Worm (Caenorhabditis elegans): ENCODE data around the gene T15B12.2.

The T15B12.2 gene

DNA sequence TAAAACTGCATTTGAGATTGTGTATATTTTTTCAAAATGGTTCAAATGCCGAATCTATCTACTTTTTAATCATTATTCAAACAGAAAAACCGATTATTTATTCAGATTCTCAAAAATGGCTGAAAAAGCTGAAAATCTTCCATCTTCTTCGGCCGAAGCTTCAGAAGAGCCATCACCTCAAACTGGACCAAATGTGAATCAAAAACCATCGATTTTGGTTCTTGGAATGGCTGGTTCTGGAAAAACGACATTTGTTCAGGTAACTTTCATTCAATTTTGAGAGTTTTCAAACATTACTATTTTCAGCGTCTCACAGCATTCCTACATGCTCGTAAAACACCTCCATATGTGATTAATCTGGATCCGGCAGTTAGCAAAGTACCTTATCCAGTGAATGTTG lies 42.8 kb downstream of the T15B12.2 start, which contains the start of gene gop-2:
TSS of gene gop-2 (plus strand) at position 106 of the 400 bp plus-strand sequence.
- no peak for TF ChIP-seq ceh-2 (tag; optimal IDR thresholded peaks at IDR 0.05)
- TF ChIP-seq ztf-16 (tag; optimal IDR thresholded peaks at IDR 0.05), result no peak
- no peak for TF ChIP-seq F13H6.1 (tag; optimal IDR thresholded peaks at IDR 0.05)
- TF ChIP-seq tbx-7 (tag; optimal IDR thresholded peaks at IDR 0.05), result no peak
- TF ChIP-seq ref-2 (tag; optimal IDR thresholded peaks at IDR 0.05), result no peak
- no peak for TF ChIP-seq syd-9 (tag; optimal IDR thresholded peaks at IDR 0.05)
- TF ChIP-seq nhr-11 (tag; optimal IDR thresholded peaks at IDR 0.05), result no peak
- no peak for TF ChIP-seq ceh-22 (tag; optimal IDR thresholded peaks at IDR 0.05)
- no peak for TF ChIP-seq madf-2 (tag; optimal IDR thresholded peaks at IDR 0.05)
- TF ChIP-seq ceh-34 (tag; optimal IDR thresholded peaks at IDR 0.05), result no peak
- TF ChIP-seq pat-9 (tag; optimal IDR thresholded peaks at IDR 0.05), result no peak
- no peak for TF ChIP-seq che-1 (tag; optimal IDR thresholded peaks at IDR 0.05)
- no peak for TF ChIP-seq fax-1 (tag; optimal IDR thresholded peaks at IDR 0.05)
- no peak for TF ChIP-seq unc-3 (GFP tag; conservative IDR thresholded peaks at IDR 0.05)
- no peak for TF ChIP-seq unc-3 (tag; optimal IDR thresholded peaks at IDR 0.05)

- TF ChIP-seq ceh-6 (GFP tag; optimal IDR thresholded peaks at IDR 0.05), result no peak
- no peak for TF ChIP-seq ref-2 (tag; optimal IDR thresholded peaks at IDR 0.05)
- no peak for TF ChIP-seq ama-1 (optimal IDR thresholded peaks at IDR 0.05)
- no peak for TF ChIP-seq elt-4 (tag; optimal IDR thresholded peaks at IDR 0.05)
- TF ChIP-seq unc-42 (tag; optimal IDR thresholded peaks at IDR 0.05), result peak; percentile 19
Observed at ce11 chrIII:5254108-5254507, 47.6 kb downstream of the T15B12.2 start, which contains the start of the genes sumv-1 and gop-1. sumv-1 (minus strand) TSS chrIII:5254187. gop-1 (plus strand) TSS chrIII:5254438.
